Fruit fly (Drosophila melanogaster) whole organism: Measurements from ENCODE around the gene fwe.

ENCODE experiments used
- CG8478 ChIP-seq: fragments of >200 bp; optimal IDR thresholded peaks from 2 replicates; lab custom pipeline; 2018; ENCODE audit warnings: inconsistent platforms
- Dll ChIP-seq: fragments of >200 bp; optimal IDR thresholded peaks from 2 replicates; lab custom pipeline; 2017
- EcR ChIP-seq, 2 experiments: fragments of >200 bp; optimal IDR thresholded peaks; 2 replicates each; lab custom pipeline; 2017; ENCODE audit warnings: missing biosample characterization in 2 of 2, missing genetic modification characterization in 2 of 2, missing genetic modification reagents in 2 of 2
- psq ChIP-seq: fragments of >200 bp; optimal IDR thresholded peaks from 2 replicates; lab custom pipeline; 2017

DNA sequence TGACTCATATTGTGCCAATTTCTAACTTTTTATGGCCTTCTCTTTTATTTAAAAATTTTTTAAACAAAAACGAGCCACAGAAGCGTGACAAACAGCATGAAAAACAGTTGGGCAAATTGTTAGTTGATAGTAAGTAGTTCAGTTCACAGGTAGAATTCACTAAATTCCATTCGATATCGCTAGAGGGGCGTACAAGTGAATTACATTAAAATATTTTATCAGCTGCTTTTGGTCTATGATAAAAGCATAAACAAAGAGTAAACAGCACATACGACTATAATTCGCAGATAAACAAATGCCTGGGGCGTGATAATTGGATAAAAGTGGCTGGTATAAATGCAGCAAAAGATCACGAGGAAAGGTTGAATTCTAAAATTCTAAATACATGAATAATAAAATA lies 2.2 kb downstream of the fwe start:
- TF ChIP-seq EcR (GFP tag; optimal IDR thresholded peaks at IDR 0.05; lab: Kevin White, UChicago): no peak
- TF ChIP-seq Dll (lab: Kevin White, UChicago): no peak
- no peak for TF ChIP-seq CG8478 (lab: Kevin White, UChicago)
- no peak for TF ChIP-seq psq (lab: Kevin White, UChicago)
